Fruit fly (Drosophila melanogaster): Measurements from ENCODE around the gene Gbs-70E.

DNA sequence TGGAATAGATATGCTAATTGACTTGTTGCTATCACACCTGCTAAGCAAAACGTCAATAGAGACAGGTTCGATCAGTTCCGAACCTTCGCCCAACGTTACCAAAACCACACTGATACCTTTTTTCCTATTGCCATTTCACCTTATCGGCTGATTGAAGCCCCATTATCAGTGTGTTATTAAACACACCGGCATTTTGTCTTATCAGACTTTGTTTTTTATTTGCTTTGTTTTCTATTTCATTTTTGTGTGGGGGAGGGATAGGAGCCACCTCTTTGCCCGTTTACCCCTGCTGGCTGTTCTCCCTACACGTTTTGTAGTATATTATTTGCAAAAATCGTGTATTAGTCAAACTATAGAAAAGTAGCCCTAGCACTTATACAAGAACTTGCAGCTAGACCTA, 40.8 kb downstream of the Gbs-70E start:
- TF ChIP-seq CG9705 (GFP tag; optimal IDR thresholded peaks at IDR 0.05) (no peak), h (GFP tag; optimal IDR thresholded peaks at IDR 0.05) (peak; percentile 2), Myc (optimal IDR thresholded peaks at IDR 0.05) (no peak), usp (GFP tag; optimal IDR thresholded peaks at IDR 0.05) (no peak), Mio (GFP tag; optimal IDR thresholded peaks at IDR 0.05) (no peak), brk (GFP tag; optimal IDR thresholded peaks at IDR 0.05) (no peak), Dfd (GFP tag; optimal IDR thresholded peaks at IDR 0.05) (no peak), Hnf4 (GFP tag; optimal IDR thresholded peaks at IDR 0.05) (no peak)

All from whole organism, wandering third instar larva.